Worm (Caenorhabditis elegans): ENCODE data around the gene F23F12.13.

ce11 chrIII:6447521-6447920 is 48.0 kb upstream of the F23F12.13 start:
- TF ChIP-seq ceh-36 (tag; optimal IDR thresholded peaks at IDR 0.05): no peak
- no peak for TF ChIP-seq flt-1 (GFP tag; IDR thresholded peaks at IDR 0.05)
- no peak for TF ChIP-seq hnd-1 (tag; optimal IDR thresholded peaks at IDR 0.05)
- TF ChIP-seq B0310.2 (tag; optimal IDR thresholded peaks at IDR 0.05): no peak
- TF ChIP-seq sea-1 (GFP tag; conservative IDR thresholded peaks at IDR 0.05): 0 out of 2 replicates have a peak, but pooled peaks have one; percentile 30
- no peak for TF ChIP-seq ama-1 (optimal IDR thresholded peaks at IDR 0.05)
- TF ChIP-seq pes-1 (GFP tag; IDR thresholded peaks at IDR 0.05): no peak

Measured in whole organism, early embryonic.